Fruit fly (Drosophila melanogaster): ENCODE data around the gene Or85f.

Or85f gene

DNA sequence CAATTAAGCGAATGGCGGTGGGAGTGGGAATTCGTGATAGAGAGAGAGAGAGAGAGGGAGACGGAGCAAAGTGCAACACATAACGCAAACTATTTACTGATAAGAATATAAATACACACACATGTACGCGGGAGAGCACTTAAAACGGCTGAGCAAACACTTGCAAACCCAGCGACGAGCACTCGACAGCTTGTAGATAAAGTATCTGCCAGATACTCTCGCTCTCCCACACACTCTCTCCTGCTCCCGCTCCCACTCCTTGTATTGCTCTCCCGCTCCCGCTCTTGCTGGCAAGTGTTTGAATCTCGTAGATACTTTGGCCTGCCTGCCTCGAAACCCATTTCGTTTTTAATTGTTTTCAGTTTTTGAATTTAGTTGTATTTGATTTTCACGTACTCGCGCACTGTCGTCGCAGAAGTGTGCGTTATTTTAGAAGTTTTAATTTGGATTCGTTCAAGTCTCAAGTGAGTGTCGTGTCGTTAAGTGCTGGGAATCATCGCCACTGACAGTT, 30.3 kb downstream of the Or85f start (continued):
- TF ChIP-seq fd96Cb (tag; optimal IDR thresholded peaks at IDR 0.05) (no peak), CG6654 (GFP tag; optimal IDR thresholded peaks at IDR 0.05) (no peak), bigmax (GFP tag; optimal IDR thresholded peaks at IDR 0.05) (no peak), CG13296 (GFP tag; optimal IDR thresholded peaks at IDR 0.05) (peak; percentile 75), maf-S (GFP tag; optimal IDR thresholded peaks at IDR 0.05) (no peak), CG2889 (GFP tag; IDR thresholded peaks at IDR 0.05) (no peak), CG11398 (GFP tag; optimal IDR thresholded peaks at IDR 0.05) (no peak), dan (GFP tag; IDR thresholded peaks at IDR 0.05) (no peak), Hmr (GFP tag; optimal IDR thresholded peaks at IDR 0.05) (peak; percentile 42), HLH4C (GFP tag; IDR thresholded peaks at IDR 0.05; ENCODE audit: partially characterized antibody) (no peak), unpg (GFP tag; optimal IDR thresholded peaks at IDR 0.05) (peak; percentile 21), CG10462 (GFP tag; optimal IDR thresholded peaks at IDR 0.05) (no peak), CG9727 (GFP tag; optimal IDR thresholded peaks at IDR 0.05) (peak; percentile 19), Sox102F (GFP tag; optimal IDR thresholded peaks at IDR 0.05) (no peak), PHDP (tag; optimal IDR thresholded peaks at IDR 0.05) (peak; percentile 50), ken (GFP tag; IDR thresholded peaks at IDR 0.05) (no peak), Ptx1 (GFP tag; IDR thresholded peaks at IDR 0.05) (no peak), Bteb2 (GFP tag; optimal IDR thresholded peaks at IDR 0.05) (no peak), H15 (GFP tag; IDR thresholded peaks at IDR 0.05) (no peak), ara (GFP tag; IDR thresholded peaks at IDR 0.05) (no peak), gsb (GFP tag; IDR thresholded peaks at IDR 0.05) (peak; percentile 6; the same call in 1 of the 2 replicates), chm (GFP tag; IDR thresholded peaks at IDR 0.05) (peak; percentile 73), CG34376 (GFP tag; optimal IDR thresholded peaks at IDR 0.05) (peak; percentile 87), C15 (GFP tag; IDR thresholded peaks at IDR 0.05) (no peak), Oli (tag; optimal IDR thresholded peaks at IDR 0.05) (no peak), CG9609 (GFP tag; optimal IDR thresholded peaks at IDR 0.05) (no peak), corto (GFP tag; optimal IDR thresholded peaks at IDR 0.05) (peak; percentile 21), CG2116 (GFP tag; optimal IDR thresholded peaks at IDR 0.05) (no peak), Scr (GFP tag; IDR thresholded peaks at IDR 0.05; ENCODE audit: partially characterized antibody) (peak; percentile 41; the same call in 1 of the 2 replicates), CG7987 (GFP tag; optimal IDR thresholded peaks at IDR 0.05) (peak; percentile 63), fu2 (GFP tag; optimal IDR thresholded peaks at IDR 0.05) (no peak), CG11560 (tag; IDR thresholded peaks at IDR 0.05) (no peak), sd (tag; optimal IDR thresholded peaks at IDR 0.05) (peak; percentile 89), zen (tag; optimal IDR thresholded peaks at IDR 0.05) (peak; percentile 27), CG4707 (GFP tag; optimal IDR thresholded peaks at IDR 0.05) (no peak), CG10209 (GFP tag; optimal IDR thresholded peaks at IDR 0.05) (peak; percentile 14), CG1603 (tag; optimal IDR thresholded peaks at IDR 0.05) (peak; percentile 3), disco-r (GFP tag; optimal IDR thresholded peaks at IDR 0.05) (no peak), Kr (GFP tag; optimal IDR thresholded peaks at IDR 0.05) (peak; percentile 20), CG17359 (tag; optimal IDR thresholded peaks at IDR 0.05) (no peak), CG17829 (tag; optimal IDR thresholded peaks at IDR 0.05) (peak; percentile 14), CG4424 (GFP tag; optimal IDR thresholded peaks at IDR 0.05) (no peak), CG12071 (GFP tag; optimal IDR thresholded peaks at IDR 0.05) (peak; percentile 67), CG33557 (GFP tag; optimal IDR thresholded peaks at IDR 0.05) (peak; percentile 48), CG11504 (tag; optimal IDR thresholded peaks at IDR 0.05) (peak; percentile 27), sim (GFP tag; IDR thresholded peaks at IDR 0.05) (no peak), BtbVII (GFP tag; optimal IDR thresholded peaks at IDR 0.05) (peak; percentile 69), hkb (optimal IDR thresholded peaks at IDR 0.05) (no peak), hkb (GFP tag; IDR thresholded peaks at IDR 0.05) (peak; percentile 62), twi (tag; optimal IDR thresholded peaks at IDR 0.05) (peak; percentile 38), croc (GFP tag; conservative IDR thresholded peaks at IDR 0.05) (no peak)
